Fruit fly (Drosophila melanogaster) whole organism, embryonic: ENCODE measurements around the gene RpS17.

ENCODE experiments used
- CG11247 ChIP-seq: fragments of 200-800 bp; sonication (Bioruptor generic); IDR thresholded peaks from 2 replicates; pipeline ENCODE4 v1.3.6; 2022; ENCODE audit warnings: missing biosample characterization, missing genetic modification characterization
- CG12155 ChIP-seq: fragments of 200-800 bp; sonication (Bioruptor generic); optimal IDR thresholded peaks from 3 replicates; lab custom pipeline; 2016; ENCODE audit warnings: missing biosample characterization, missing genetic modification characterization
- CG12391 ChIP-seq: fragments of 200-800 bp; sonication (Bioruptor generic); optimal IDR thresholded peaks from 3 replicates; lab custom pipeline; 2018; ENCODE audit warnings: missing biosample characterization, mild to moderate bottlenecking, missing genetic modification characterization, moderate library complexity
- CG17359 ChIP-seq: fragments of 200-800 bp; sonication (Bioruptor generic); optimal IDR thresholded peaks from 3 replicates; lab custom pipeline; 2018; ENCODE audit warnings: missing biosample characterization, mild to moderate bottlenecking, missing genetic modification characterization, moderate library complexity
- CG32532 ChIP-seq: fragments of 200-800 bp; sonication (Bioruptor generic); IDR thresholded peaks from 2 replicates; pipeline ENCODE4 v1.3.6; 2022; ENCODE audit warnings: missing biosample characterization, missing genetic modification characterization
- CG3995 ChIP-seq: fragments of 200-800 bp; sonication (Bioruptor generic); optimal IDR thresholded peaks from 3 replicates; lab custom pipeline; 2016; ENCODE audit warnings: missing biosample characterization, missing genetic modification characterization
- CG4328 ChIP-seq: fragments of 200-800 bp; sonication (Bioruptor generic); optimal IDR thresholded peaks from 3 replicates; lab custom pipeline; 2017; ENCODE audit warnings: missing biosample characterization, missing genetic modification reagents, missing genetic modification characterization
- CG8944 ChIP-seq: fragments of 200-800 bp; sonication (Bioruptor generic); optimal IDR thresholded peaks from 3 replicates; lab custom pipeline; 2016; ENCODE audit warnings: missing biosample characterization, missing genetic modification characterization
- CG9215 ChIP-seq: fragments of 200-800 bp; sonication (Bioruptor generic); IDR thresholded peaks from 2 replicates; pipeline ENCODE4 v1.3.6; 2022; ENCODE audit warnings: missing biosample characterization, missing genetic modification characterization
- CTCF ChIP-seq: fragments of 200-800 bp; sonication (Bioruptor generic); optimal IDR thresholded peaks from 2 replicates; lab custom pipeline; 2017; ENCODE audit warnings: missing biosample characterization, mild to moderate bottlenecking, missing genetic modification characterization, moderate library complexity
- D ChIP-seq, 2 experiments: fragments of 200-800 bp in 1 of 2; fragments of >200 bp in 1 of 2; sonication (Bioruptor generic) in 1 of 2; optimal IDR thresholded peaks; 2 replicates in 1 of 2; 3 replicates in 1 of 2; lab custom pipeline; 2017; ENCODE audit warnings: mild to moderate bottlenecking in 1 of 2, missing biosample characterization in 1 of 2, missing genetic modification characterization in 1 of 2, missing genetic modification reagents in 1 of 2
- D19A ChIP-seq: fragments of 200-800 bp; optimal IDR thresholded peaks from 3 replicates; lab custom pipeline; 2019; ENCODE audit warnings: missing biosample characterization, mild to moderate bottlenecking, missing genetic modification characterization, moderate library complexity
- Deaf1 ChIP-seq: fragments of 200-800 bp; optimal IDR thresholded peaks from 3 replicates; lab custom pipeline; 2019; ENCODE audit warnings: missing biosample characterization, mild to moderate bottlenecking, missing genetic modification characterization, moderate library complexity
- Dref ChIP-seq: fragments of 200-800 bp; sonication (Bioruptor generic); IDR thresholded peaks from 2 replicates; pipeline ENCODE4 v1.3.6; 2022; ENCODE audit warnings: missing biosample characterization, missing genetic modification characterization
- Drgx ChIP-seq: fragments of 200-800 bp; sonication (Bioruptor generic); IDR thresholded peaks from 2 replicates; pipeline ENCODE4 v1.3.6; 2022; ENCODE audit warnings: missing biosample characterization, missing genetic modification characterization
- Eip74EF ChIP-seq, 2 experiments: fragments of 200-800 bp in 1 of 2; fragments of >200 bp in 1 of 2; sonication (Bioruptor generic) in 1 of 2; optimal IDR thresholded peaks; 2 replicates each; lab custom pipeline; 2017 to 2019; ENCODE audit warnings: missing biosample characterization in 2 of 2, missing genetic modification characterization in 2 of 2, mild to moderate bottlenecking in 1 of 2, moderate library complexity in 1 of 2
- Jarid2 ChIP-seq: fragments of 200-800 bp; sonication (Bioruptor generic); optimal IDR thresholded peaks from 3 replicates; lab custom pipeline; 2017; ENCODE audit warnings: mild to moderate bottlenecking, missing biosample characterization, missing genetic modification reagents, missing genetic modification characterization
- Kr ChIP-seq: fragments of 200-800 bp; sonication (Bioruptor generic); optimal IDR thresholded peaks from 2 replicates; lab custom pipeline; 2017; ENCODE audit warnings: missing biosample characterization, mild to moderate bottlenecking, missing genetic modification characterization
- MESR4 ChIP-seq: fragments of 200-800 bp; sonication (Bioruptor generic); optimal IDR thresholded peaks from 2 replicates; lab custom pipeline; 2018; ENCODE audit warnings: missing biosample characterization, mild to moderate bottlenecking, missing genetic modification characterization, moderate library complexity
- Max ChIP-seq: fragments of 200-800 bp; sonication (Bioruptor generic); optimal IDR thresholded peaks from 2 replicates; lab custom pipeline; 2016; ENCODE audit warnings: missing biosample characterization, mild to moderate bottlenecking, missing genetic modification characterization
- Med ChIP-seq: fragments of 200-800 bp; sonication (Bioruptor generic); peaks from one replicate; lab custom pipeline; 2016; ENCODE audit warnings: missing biosample characterization, missing genetic modification characterization, mild to moderate bottlenecking, inconsistent platforms, moderate library complexity
- Mes4 ChIP-seq: fragments of 200-800 bp; sonication (Bioruptor generic); optimal IDR thresholded peaks from 2 replicates; lab custom pipeline; 2016; ENCODE audit warnings: missing biosample characterization, missing genetic modification characterization
- NK7.1 ChIP-seq: fragments of 200-800 bp; sonication (Bioruptor generic); optimal IDR thresholded peaks from 3 replicates; lab custom pipeline; 2016; ENCODE audit warnings: missing biosample characterization, missing genetic modification characterization
- Rx ChIP-seq: fragments of 200-800 bp; sonication (Bioruptor generic); IDR thresholded peaks from 2 replicates; pipeline ENCODE4 v1.3.6; 2022; ENCODE audit warnings: missing biosample characterization, missing genetic modification characterization
- Sox102F ChIP-seq: fragments of 200-800 bp; sonication (Bioruptor generic); optimal IDR thresholded peaks from 2 replicates; lab custom pipeline; 2018; ENCODE audit warnings: missing biosample characterization, mild to moderate bottlenecking, missing genetic modification characterization, moderate library complexity
- Stat92E ChIP-seq, 3 experiments: fragments of >200 bp in 2 of 3; fragments of 200-800 bp in 1 of 3; sonication (Bioruptor generic) in 1 of 3; optimal IDR thresholded peaks; 2 replicates each; lab custom pipeline; 2017 to 2019; ENCODE audit warnings: missing biosample characterization in 3 of 3, missing genetic modification characterization in 3 of 3, mild to moderate bottlenecking in 1 of 3, moderate library complexity in 1 of 3
- al ChIP-seq: fragments of 200-800 bp; sonication (Bioruptor generic); IDR thresholded peaks from 2 replicates; pipeline ENCODE4 v1.3.6; 2022; ENCODE audit warnings: missing biosample characterization, missing genetic modification characterization
- ash1 ChIP-seq: fragments of 200-800 bp; sonication (Bioruptor generic); optimal IDR thresholded peaks from 2 replicates; lab custom pipeline; 2018; ENCODE audit warnings: missing biosample characterization, mild to moderate bottlenecking, missing genetic modification characterization
- bcd ChIP-seq: fragments of 200-800 bp; sonication (Bioruptor generic); optimal IDR thresholded peaks from 2 replicates; lab custom pipeline; 2017; ENCODE audit warnings: missing biosample characterization, mild to moderate bottlenecking, missing genetic modification characterization
- btn ChIP-seq: fragments of 200-800 bp; sonication (Bioruptor generic); optimal IDR thresholded peaks from 2 replicates; lab custom pipeline; 2016; ENCODE audit warnings: missing biosample characterization, missing genetic modification characterization
- caup ChIP-seq: fragments of 200-800 bp; sonication (Bioruptor generic); optimal IDR thresholded peaks from 3 replicates; lab custom pipeline; 2017; ENCODE audit warnings: missing biosample characterization, mild to moderate bottlenecking, missing genetic modification characterization, moderate library complexity; ENCODE audit not compliant: severe bottlenecking
- chif ChIP-seq, 2 experiments: fragments of 200-800 bp; sonication (Bioruptor generic); optimal IDR thresholded peaks; 3 replicates each; lab custom pipeline; 2016; ENCODE audit warnings: missing biosample characterization in 2 of 2, missing genetic modification characterization in 2 of 2
- crc ChIP-seq: fragments of 200-800 bp; sonication (Bioruptor generic); optimal IDR thresholded peaks from 2 replicates; lab custom pipeline; 2016; ENCODE audit warnings: missing biosample characterization, missing genetic modification characterization
- dm ChIP-seq: fragments of 200-800 bp; sonication (Bioruptor generic); optimal IDR thresholded peaks from 3 replicates; lab custom pipeline; 2016; ENCODE audit warnings: missing biosample characterization, missing genetic modification characterization
- ems ChIP-seq: fragments of 200-800 bp; sonication (Bioruptor generic); optimal IDR thresholded peaks from 3 replicates; lab custom pipeline; 2016; ENCODE audit warnings: missing biosample characterization, missing genetic modification characterization
- ftz-f1 ChIP-seq: fragments of 200-800 bp; sonication (Bioruptor generic); optimal IDR thresholded peaks from 2 replicates; lab custom pipeline; 2016; ENCODE audit warnings: missing biosample characterization, missing genetic modification characterization
- gcm2 ChIP-seq: fragments of 200-800 bp; sonication (Bioruptor generic); optimal IDR thresholded peaks from 2 replicates; lab custom pipeline; 2016; ENCODE audit warnings: missing biosample characterization, missing genetic modification characterization
- gro ChIP-seq: fragments of 200-800 bp; sonication (Bioruptor generic); optimal IDR thresholded peaks from 2 replicates; lab custom pipeline; 2016; ENCODE audit warnings: missing biosample characterization, missing genetic modification characterization
- gsb ChIP-seq: fragments of 200-800 bp; sonication (Bioruptor generic); IDR thresholded peaks from 2 replicates; pipeline ENCODE4 v1.3.6; 2022; ENCODE audit warnings: missing biosample characterization, missing genetic modification characterization
- ind ChIP-seq: fragments of 200-800 bp; sonication (Bioruptor generic); optimal IDR thresholded peaks from 3 replicates; lab custom pipeline; 2016; ENCODE audit warnings: missing biosample characterization, missing genetic modification characterization
- inv ChIP-seq: fragments of 200-800 bp; sonication (Bioruptor generic); IDR thresholded peaks from 2 replicates; pipeline ENCODE4 v1.3.6; 2022; ENCODE audit warnings: missing biosample characterization, missing genetic modification characterization; ENCODE audit not compliant: partially characterized antibody
- lilli ChIP-seq: fragments of 200-800 bp; sonication (Bioruptor generic); optimal IDR thresholded peaks from 3 replicates; lab custom pipeline; 2016; ENCODE audit warnings: missing biosample characterization, missing genetic modification characterization
- lov ChIP-seq, 2 experiments: fragments of 200-800 bp in 1 of 2; fragments of >200 bp in 1 of 2; sonication (Bioruptor generic) in 1 of 2; IDR thresholded peaks in 1 of 2; optimal IDR thresholded peaks in 1 of 2; 2 replicates in 1 of 2; 3 replicates in 1 of 2; pipeline versions ENCODE4 v1.3.6 to Lab custom; 2017 to 2022; ENCODE audit warnings: missing biosample characterization in 1 of 2, missing genetic modification characterization in 1 of 2
- vnd ChIP-seq: fragments of 200-800 bp; sonication (Bioruptor generic); IDR thresholded peaks from 3 replicates; pipeline ENCODE4 v1.3.6; 2022; ENCODE audit warnings: missing biosample characterization, missing genetic modification characterization; ENCODE audit not compliant: partially characterized antibody
- wor ChIP-seq: fragments of 200-800 bp; sonication (Bioruptor generic); IDR thresholded peaks from 2 replicates; pipeline ENCODE4 v1.3.6; 2022; ENCODE audit warnings: missing biosample characterization, missing genetic modification characterization
- yki ChIP-seq: fragments of >200 bp; optimal IDR thresholded peaks from 3 replicates; lab custom pipeline; 2018
- zen2 ChIP-seq: fragments of 200-800 bp; sonication (Bioruptor generic); IDR thresholded peaks from 3 replicates; pipeline ENCODE4 v1.3.6; 2022; ENCODE audit warnings: missing biosample characterization, missing genetic modification characterization; ENCODE audit not compliant: partially characterized antibody
- zfh2 ChIP-seq: fragments of 200-800 bp; sonication (Bioruptor generic); optimal IDR thresholded peaks from 2 replicates; lab custom pipeline; 2016; ENCODE audit warnings: missing biosample characterization, missing genetic modification characterization

The RpS17 gene

DNA sequence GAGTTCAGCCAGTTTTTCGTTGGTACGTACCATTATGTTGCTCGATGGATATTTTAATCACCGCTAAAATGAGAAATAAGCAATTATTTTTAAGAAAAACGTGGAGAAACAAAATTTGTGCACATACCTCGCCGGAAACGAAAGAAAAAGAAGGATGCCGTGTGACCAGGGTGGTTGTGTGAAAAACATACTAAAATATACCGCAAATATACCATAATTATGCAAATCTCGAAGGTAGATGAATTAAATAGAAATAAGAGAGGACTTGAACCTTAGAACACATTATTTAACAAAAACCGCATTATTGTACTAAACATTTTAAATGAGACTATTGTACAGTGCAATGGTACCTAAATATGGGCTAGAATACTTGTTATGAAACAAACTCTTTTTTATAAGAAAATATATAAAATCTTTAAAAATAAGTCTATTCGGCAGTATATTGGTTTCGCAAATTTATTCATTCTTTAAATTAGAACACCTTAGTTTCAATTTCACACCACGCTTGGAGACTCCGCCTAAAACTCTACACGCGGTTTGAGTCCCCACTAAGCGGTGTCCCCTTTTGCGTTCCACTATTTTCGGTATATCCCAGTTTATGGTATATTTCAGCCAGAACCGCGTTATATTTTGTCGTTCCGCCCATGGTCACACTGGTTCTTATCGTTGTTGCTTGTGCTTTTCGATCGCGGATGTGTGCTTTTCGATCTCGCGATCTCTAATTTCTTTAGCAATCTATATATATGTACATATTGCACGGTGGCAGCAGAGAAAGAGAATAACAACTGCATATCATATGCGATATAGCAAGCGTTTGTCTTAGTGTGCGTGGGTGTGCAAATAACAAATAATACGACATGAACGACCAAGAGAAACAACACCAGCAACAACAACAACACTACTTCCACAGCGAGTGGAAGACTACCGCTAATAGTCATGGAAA lies at the start of gene RpS17, which contains the start of gene MTF-1:
Gene RpS17, minus strand, starts transcription at position 157 of the 943 bp plus-strand sequence.
Gene MTF-1, plus strand, starts transcription at position 648 of the 943 bp plus-strand sequence.
- TF ChIP-seq bcd (GFP tag; lab: Kevin White, UChicago): peak; percentile 48
- TF ChIP-seq CG32532 (GFP tag; lab: Robert Waterston, UW): peak; percentile 66
- peak; percentile 92 for TF ChIP-seq Med (GFP tag; lab: Kevin White, UChicago)
- TF ChIP-seq ems: no peak
- no peak for TF ChIP-seq CG9215 (GFP tag; lab: Robert Waterston, UW)
- TF ChIP-seq Jarid2 (GFP tag; lab: Kevin White, UChicago): peak; percentile 70
- no peak for TF ChIP-seq lilli
- TF ChIP-seq Mes4 (GFP tag; lab: Kevin White, UChicago): peak; percentile 78
- TF ChIP-seq Stat92E (GFP tag; optimal IDR thresholded peaks at IDR 0.05; lab: Kevin White, UChicago): peak in 1 of 3 experiments; percentile 30
- peak; percentile 4 for TF ChIP-seq gro (GFP tag; lab: Kevin White, UChicago)
- TF ChIP-seq CG8944: no peak
- TF ChIP-seq Max: peak; percentile 26
- TF ChIP-seq Dref (GFP tag; lab: Robert Waterston, UW): peak; percentile 9; the same call in 1 of the 2 replicates
- TF ChIP-seq vnd: no peak
- no peak for TF ChIP-seq gsb (GFP tag; lab: Robert Waterston, UW)
- TF ChIP-seq MESR4 (GFP tag; lab: Kevin White, UChicago): peak; percentile 96
- TF ChIP-seq lov (optimal IDR thresholded peaks at IDR 0.05; lab: Kevin White, UChicago): no peak
- peak; percentile 76; the same call in 2 of the 3 replicates for TF ChIP-seq lov (GFP tag; IDR thresholded peaks at IDR 0.05; lab: Robert Waterston, UW)
- no peak for TF ChIP-seq Sox102F (GFP tag; lab: Kevin White, UChicago)
- peak; percentile 74 for TF ChIP-seq caup
- no peak for TF ChIP-seq CG3995 (GFP tag; lab: Kevin White, UChicago)
- TF ChIP-seq zfh2 (GFP tag; lab: Kevin White, UChicago): peak; percentile 29
- TF ChIP-seq Eip74EF (GFP tag; optimal IDR thresholded peaks at IDR 0.05; lab: Kevin White, UChicago): peak in 1 of 2 experiments; percentile 73
- TF ChIP-seq CG11247 (GFP tag; lab: Robert Waterston, UW): no peak
- TF ChIP-seq crc: no peak
- no peak for TF ChIP-seq Kr
- peak; percentile 37 for TF ChIP-seq CG17359 (tag; lab: Kevin White, UChicago)
- no peak for TF ChIP-seq ftz-f1 (GFP tag; lab: Kevin White, UChicago)
- no peak for TF ChIP-seq Drgx (GFP tag; lab: Robert Waterston, UW)
- TF ChIP-seq D (optimal IDR thresholded peaks at IDR 0.05; lab: Kevin White, UChicago): no peak
- no peak for TF ChIP-seq D (GFP tag; optimal IDR thresholded peaks at IDR 0.05; lab: Kevin White, UChicago)
- TF ChIP-seq CTCF (GFP tag; lab: Kevin White, UChicago): peak; percentile 62
- no peak for TF ChIP-seq ind (GFP tag; lab: Kevin White, UChicago)
- TF ChIP-seq Deaf1 (tag; lab: Kevin White, UChicago): peak; percentile 10
- no peak for TF ChIP-seq zen2 (GFP tag; lab: Robert Waterston, UW)
- no peak for TF ChIP-seq yki (lab: Kevin White, UChicago)
- TF ChIP-seq CG12155: peak; percentile 98
- no peak for TF ChIP-seq btn (GFP tag; lab: Kevin White, UChicago)
- TF ChIP-seq CG12391 (tag; lab: Kevin White, UChicago): peak; percentile 44
- peak; percentile 63 for TF ChIP-seq CG4328
- peak; percentile 13 for TF ChIP-seq D19A (tag; lab: Kevin White, UChicago)
- TF ChIP-seq NK7.1 (GFP tag; lab: Kevin White, UChicago): no peak
- TF ChIP-seq al: no peak
- no peak for TF ChIP-seq wor (GFP tag; lab: Robert Waterston, UW)
- TF ChIP-seq inv (GFP tag; lab: Robert Waterston, UW): no peak
- TF ChIP-seq ash1 (GFP tag; lab: Kevin White, UChicago): no peak
- 0 out of 2 replicates have a peak, but pooled peaks have one; percentile 22 for TF ChIP-seq Rx (GFP tag; lab: Robert Waterston, UW)
- peak in 1 of 2 experiments; percentile 24 for TF ChIP-seq chif (GFP tag; optimal IDR thresholded peaks at IDR 0.05; lab: Kevin White, UChicago)
- TF ChIP-seq dm (GFP tag; lab: Kevin White, UChicago): peak; percentile 66
- TF ChIP-seq gcm2 (GFP tag; lab: Kevin White, UChicago): no peak
